Worm (Caenorhabditis elegans): ENCODE data around the gene T21B4.3.
A peak's percentile ranks its signal among the peaks of the same experiment; 100 is the strongest.

T21B4.3 gene

DNA sequence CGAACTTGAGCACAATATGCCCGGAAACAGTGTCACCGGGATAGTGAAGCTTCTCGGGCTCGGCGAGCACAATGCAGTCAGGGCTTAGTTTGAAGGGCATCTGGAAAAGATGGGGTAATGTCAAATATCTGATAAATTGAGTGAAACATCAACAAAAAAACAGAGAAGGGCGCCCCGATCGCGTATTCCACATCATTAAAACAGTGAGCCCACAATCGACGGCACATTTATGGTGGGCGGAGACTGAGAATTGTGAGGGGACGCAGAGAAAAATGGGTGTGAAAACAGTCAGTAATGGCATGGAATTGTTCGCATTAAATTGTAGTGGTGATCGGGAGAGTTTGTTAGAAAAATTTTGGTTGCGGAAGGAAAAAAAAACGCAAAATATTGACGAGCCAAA lies 16.1 kb downstream of the T21B4.3 start, which contains the start of gene arrd-9:
arrd-9 (minus strand) TSS at position 101 of the 400 bp plus-strand sequence.
- TF ChIP-seq ham-2 (GFP tag; optimal IDR thresholded peaks at IDR 0.05) = no peak

ce11 chrII:12473406-12473805 lies 23.5 kb downstream of the T21B4.3 start, which contains the start of gene srg-17:
Gene srg-17 (plus strand): TSS chrII:12473706.
- TF ChIP-seq mls-2 (tag; optimal IDR thresholded peaks at IDR 0.05) = no peak
- TF ChIP-seq cnd-1 (tag; optimal IDR thresholded peaks at IDR 0.05) = no peak
- no peak for TF ChIP-seq nhr-2 (tag; optimal IDR thresholded peaks at IDR 0.05)
- TF ChIP-seq unc-120 (tag; optimal IDR thresholded peaks at IDR 0.05; ENCODE audit: poor library complexity, severe bottlenecking) = no peak
- no peak for TF ChIP-seq elt-1 (tag; optimal IDR thresholded peaks at IDR 0.05; ENCODE audit: borderline replicate concordance, insufficient read depth)
- no peak for TF ChIP-seq drap-1 (GFP tag; optimal IDR thresholded peaks at IDR 0.05)
- TF ChIP-seq nhr-237 (tag; optimal IDR thresholded peaks at IDR 0.05) = no peak
- no peak for TF ChIP-seq pha-4 (tag; optimal IDR thresholded peaks at IDR 0.05)
- no peak for TF ChIP-seq ham-2 (GFP tag; optimal IDR thresholded peaks at IDR 0.05)
- TF ChIP-seq unc-62 (GFP tag; optimal IDR thresholded peaks at IDR 0.05) = no peak
- no peak for TF ChIP-seq M03D4.4 (tag; optimal IDR thresholded peaks at IDR 0.05)
- no peak for TF ChIP-seq ceh-39 (tag; optimal IDR thresholded peaks at IDR 0.05)

DNA sequence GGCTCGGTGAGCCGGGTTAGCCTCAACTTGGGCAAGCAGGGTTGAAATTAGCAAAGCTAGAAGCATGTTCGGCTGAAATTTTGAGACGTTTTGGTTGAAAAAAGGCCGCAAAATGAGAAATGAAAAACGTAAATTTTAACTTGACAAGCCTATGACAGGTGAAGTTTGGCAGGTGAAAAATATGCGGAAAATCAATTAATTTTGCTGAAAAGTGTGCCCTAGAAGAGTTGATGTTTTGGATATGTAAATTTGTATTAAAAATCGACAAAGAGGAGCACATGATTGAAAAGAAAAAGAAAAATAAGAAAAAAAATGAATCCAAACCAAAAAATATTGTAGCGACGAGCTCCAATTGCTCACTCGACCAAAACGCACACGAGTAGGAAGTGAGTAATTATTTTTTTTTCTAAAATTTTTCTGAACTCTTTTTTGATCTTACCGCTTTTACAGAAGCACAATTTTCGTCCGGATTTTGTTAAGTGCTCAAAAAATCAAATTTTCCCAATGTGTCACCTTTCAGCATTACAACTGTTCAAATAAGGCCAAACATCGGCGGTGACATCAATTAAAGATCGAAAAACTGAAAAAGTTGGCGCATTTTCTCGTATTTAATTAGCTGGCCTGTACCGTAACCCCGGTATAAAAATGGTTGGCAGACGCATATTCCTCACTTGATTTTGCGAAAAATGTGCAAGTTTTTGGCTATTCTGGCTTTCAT lies 25.6 kb downstream of the T21B4.3 start, which contains the start of the genes F15A4.5 and phat-8:
F15A4.5 (minus strand) TSS at position 101 of the 718 bp plus-strand sequence.
phat-8 (plus strand) TSS at position 668 of the 718 bp plus-strand sequence.
- TF ChIP-seq M03D4.4 (tag; optimal IDR thresholded peaks at IDR 0.05) (no peak), ceh-39 (tag; optimal IDR thresholded peaks at IDR 0.05) (no peak)

- no peak for TF ChIP-seq mep-1 (tag; optimal IDR thresholded peaks at IDR 0.05)
- no peak for TF ChIP-seq zip-8 (tag; optimal IDR thresholded peaks at IDR 0.05)
- TF ChIP-seq ztf-11 (tag; optimal IDR thresholded peaks at IDR 0.05) = no peak
- no peak for TF ChIP-seq lin-13 (tag; optimal IDR thresholded peaks at IDR 0.05)
- no peak for TF ChIP-seq nhr-76 (tag; optimal IDR thresholded peaks at IDR 0.05)
These were observed 29.8 kb downstream of the T21B4.3 start, which contains the start of gene srg-16 for ce11 chrII:12467047-12467446. Gene srg-16 (plus strand): TSS chrII:12467133.

DNA sequence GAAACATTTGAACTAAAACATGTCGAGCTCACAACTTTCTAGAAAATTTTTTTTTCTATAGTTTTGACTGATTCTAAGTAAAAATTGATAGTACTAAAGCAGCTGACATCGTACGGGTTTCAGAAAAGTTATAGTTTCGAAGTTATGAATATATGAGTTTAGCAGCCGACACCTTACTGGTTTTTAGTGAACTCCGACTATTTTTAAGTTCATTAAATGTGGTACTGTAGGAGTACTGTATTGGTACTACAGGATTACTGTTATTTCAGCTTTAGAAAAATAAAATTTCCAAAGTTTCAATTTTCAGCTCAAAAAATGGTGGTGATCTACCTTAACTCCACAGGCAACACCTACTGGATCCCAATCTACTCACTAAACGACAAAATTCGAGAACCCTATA lies 31.3 kb downstream of the T21B4.3 start, which contains the start of gene sre-37:
sre-37 (plus strand) TSS at position 301 of the 400 bp plus-strand sequence.
- TF ChIP-seq ces-1 (GFP tag; optimal IDR thresholded peaks at IDR 0.05) (no peak), M03D4.4 (tag; optimal IDR thresholded peaks at IDR 0.05) (no peak), ceh-83 (GFP tag; optimal IDR thresholded peaks at IDR 0.05) (no peak), elt-1 (tag; optimal IDR thresholded peaks at IDR 0.05; ENCODE audit: borderline replicate concordance, insufficient read depth) (no peak)

- TF ChIP-seq lsy-2 (tag; optimal IDR thresholded peaks at IDR 0.05) (peak; percentile 12), ceh-39 (tag; optimal IDR thresholded peaks at IDR 0.05) (peak; percentile 66), zip-8 (tag; optimal IDR thresholded peaks at IDR 0.05) (peak; percentile 29), M03D4.4 (tag; optimal IDR thresholded peaks at IDR 0.05) (no peak), drap-1 (GFP tag; optimal IDR thresholded peaks at IDR 0.05) (no peak)
These were observed 34.6 kb downstream of the T21B4.3 start, which contains the start of gene F15A4.2 for ce11 chrII:12462244-12462643. Gene F15A4.2 (plus strand): TSS chrII:12462544.

ce11 chrII:12460602-12461453 lies 36.1 kb downstream of the T21B4.3 start, which contains the start of gene tag-280:
Gene tag-280 (plus strand): TSS chrII:12460652.
- TF ChIP-seq ceh-83 (GFP tag; optimal IDR thresholded peaks at IDR 0.05) (no peak), cnd-1 (tag; optimal IDR thresholded peaks at IDR 0.05) (no peak), ceh-43 (GFP tag; optimal IDR thresholded peaks at IDR 0.05) (no peak), pha-4 (tag; optimal IDR thresholded peaks at IDR 0.05) (no peak), nhr-237 (tag; optimal IDR thresholded peaks at IDR 0.05) (no peak), ham-2 (GFP tag; optimal IDR thresholded peaks at IDR 0.05) (no peak), nhr-2 (tag; optimal IDR thresholded peaks at IDR 0.05) (no peak), lin-32 (GFP tag; optimal IDR thresholded peaks at IDR 0.05) (no peak), mls-2 (tag; optimal IDR thresholded peaks at IDR 0.05) (no peak)
